Worm (Caenorhabditis elegans): ENCODE results near the gene rnst-2.

DNA sequence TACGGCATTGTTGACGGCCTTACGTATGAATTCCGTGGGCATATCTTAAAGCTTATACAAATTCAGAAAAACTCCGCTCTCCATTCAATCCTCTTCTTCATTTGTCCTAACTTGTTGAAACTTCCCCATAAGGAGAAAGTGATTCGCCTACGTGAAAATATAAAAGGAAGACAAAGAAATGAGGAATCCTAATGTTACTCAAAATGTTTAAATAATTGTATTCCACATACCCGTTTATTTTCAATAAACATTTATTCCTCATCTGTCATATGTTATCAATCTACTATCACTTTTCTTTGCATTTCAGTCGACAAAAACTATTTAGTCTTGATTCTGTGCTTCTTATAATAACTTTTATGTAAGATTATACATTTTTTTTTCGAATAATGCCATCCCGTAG, 26.6 kb downstream of the rnst-2 start, which contains the start of gene clec-203:
- TF ChIP-seq zim-3 (tag; optimal IDR thresholded peaks at IDR 0.05) = no peak
- TF ChIP-seq ZK185.1 (tag; optimal IDR thresholded peaks at IDR 0.05; ENCODE audit: poor library complexity, severe bottlenecking) = no peak
- TF ChIP-seq F55B11.4 (tag; optimal IDR thresholded peaks at IDR 0.05; ENCODE audit: borderline replicate concordance, insufficient read depth) = no peak
- TF ChIP-seq K11D2.4 (GFP tag; IDR thresholded peaks at IDR 0.05) = no peak
- no peak for TF ChIP-seq aptf-3 (GFP tag; IDR thresholded peaks at IDR 0.05)
- no peak for TF ChIP-seq B0019.2 (GFP tag; conservative IDR thresholded peaks at IDR 0.05)

All from whole organism, young adult.